Fruit fly (Drosophila melanogaster): Measurements from ENCODE around the gene CG3842.
A peak's percentile ranks its signal among the peaks of the same experiment; 100 is the strongest.

CG3842 gene

dm6 chrX:6355090-6355679, 17.6 kb downstream of the CG3842 start:
- TF ChIP-seq Hr96 (GFP tag; optimal IDR thresholded peaks at IDR 0.05) (no peak), CG11617 (GFP tag; optimal IDR thresholded peaks at IDR 0.05) (no peak), bab1 (GFP tag; optimal IDR thresholded peaks at IDR 0.05) (no peak), cic (GFP tag; optimal IDR thresholded peaks at IDR 0.05) (no peak), tj (GFP tag; optimal IDR thresholded peaks at IDR 0.05) (peak; percentile 64), Mnt (GFP tag; optimal IDR thresholded peaks at IDR 0.05) (peak; percentile 56), CG33017 (tag; optimal IDR thresholded peaks at IDR 0.05) (peak; percentile 15), CG7101 (tag; optimal IDR thresholded peaks at IDR 0.05) (peak; percentile 16), cnc (optimal IDR thresholded peaks at IDR 0.05) (no peak), CG14711 (tag; optimal IDR thresholded peaks at IDR 0.05) (no peak), kay (GFP tag; ENCODE audit: borderline replicate concordance) (peak; percentile 57), CG5204 (GFP tag; optimal IDR thresholded peaks at IDR 0.05) (no peak), CG1620 (GFP tag; optimal IDR thresholded peaks at IDR 0.05) (no peak)

DNA sequence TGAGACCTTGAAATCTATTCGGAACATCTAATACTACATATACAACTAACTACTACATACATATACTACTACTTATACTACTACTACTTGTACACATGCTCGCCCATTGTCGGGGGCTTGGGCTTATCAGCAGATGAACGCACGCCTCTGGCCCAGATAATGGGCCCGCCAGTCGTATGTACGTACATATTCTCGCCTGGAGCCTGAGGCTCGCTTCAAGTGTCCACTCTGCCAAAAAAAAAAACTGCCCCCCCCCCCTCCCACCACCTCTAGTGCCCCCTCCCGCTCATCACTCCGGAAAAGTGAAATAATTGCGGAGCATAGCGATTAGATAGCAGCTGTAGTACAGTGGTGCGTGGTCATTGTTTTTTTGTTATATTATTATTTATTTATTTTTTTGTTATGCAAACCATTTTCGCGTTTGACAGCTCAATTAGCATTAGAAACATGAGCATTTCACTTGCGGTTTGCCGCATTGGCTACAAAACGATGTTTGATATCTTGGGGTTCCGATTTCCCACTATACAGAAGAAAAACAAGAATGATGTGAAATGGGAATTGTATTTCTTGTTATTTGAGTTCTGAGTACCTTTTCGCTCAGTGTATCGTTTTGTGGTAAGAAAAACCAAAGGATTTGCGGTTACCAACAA, 19.3 kb downstream of the CG3842 start:
- no peak for TF ChIP-seq CG33017 (tag; optimal IDR thresholded peaks at IDR 0.05)
- no peak for TF ChIP-seq toe (GFP tag; optimal IDR thresholded peaks at IDR 0.05)
- no peak for TF ChIP-seq Mnt (GFP tag; optimal IDR thresholded peaks at IDR 0.05)
- TF ChIP-seq kay (GFP tag; ENCODE audit: borderline replicate concordance): no peak
- no peak for TF ChIP-seq Clk (GFP tag; optimal IDR thresholded peaks at IDR 0.05)
- no peak for TF ChIP-seq CG7045 (GFP tag; optimal IDR thresholded peaks at IDR 0.05)
- TF ChIP-seq CG11617 (GFP tag; optimal IDR thresholded peaks at IDR 0.05): no peak
- TF ChIP-seq CG7101 (tag; optimal IDR thresholded peaks at IDR 0.05): no peak
- TF ChIP-seq CG1620 (GFP tag; optimal IDR thresholded peaks at IDR 0.05): no peak
- peak; percentile 7 for TF ChIP-seq ovo (GFP tag; optimal IDR thresholded peaks at IDR 0.05)
- no peak for TF ChIP-seq CG12768 (GFP tag; optimal IDR thresholded peaks at IDR 0.05)
- TF ChIP-seq pad (GFP tag; optimal IDR thresholded peaks at IDR 0.05): no peak
- TF ChIP-seq Crg-1 (GFP tag; optimal IDR thresholded peaks at IDR 0.05): no peak
- TF ChIP-seq CG5204 (GFP tag; optimal IDR thresholded peaks at IDR 0.05): no peak
- TF ChIP-seq tj (GFP tag; optimal IDR thresholded peaks at IDR 0.05): peak; percentile 23
- no peak for TF ChIP-seq cnc (optimal IDR thresholded peaks at IDR 0.05)
- peak; percentile 77 for TF ChIP-seq cic (GFP tag; optimal IDR thresholded peaks at IDR 0.05)

DNA sequence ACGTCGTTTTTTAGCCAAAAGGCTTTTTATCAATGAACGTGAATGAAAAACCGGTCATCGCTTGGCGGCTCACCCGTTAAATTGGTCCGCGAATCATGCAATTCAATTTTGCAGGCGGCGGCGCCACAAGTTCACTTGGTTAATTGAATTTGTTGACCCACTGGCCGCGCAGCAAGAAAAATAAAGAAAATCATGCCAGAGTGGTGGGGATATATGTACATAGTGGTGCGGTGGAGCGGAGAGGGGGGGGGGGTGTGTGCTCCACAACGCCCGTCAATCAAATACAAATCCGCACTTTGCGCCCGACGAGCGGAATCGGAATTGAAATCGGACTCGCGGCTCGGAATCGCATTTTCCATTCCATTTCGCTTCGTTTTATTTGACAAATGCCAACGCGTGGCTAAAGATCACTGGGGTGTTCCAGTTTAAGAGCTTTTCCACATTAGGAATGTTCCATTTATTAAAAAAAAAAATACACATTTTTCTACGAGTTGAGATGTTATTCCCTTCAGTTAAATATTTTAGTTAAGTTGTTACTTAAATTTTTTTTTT, 20.0 kb downstream of the CG3842 start:
- TF ChIP-seq Hr96 (GFP tag; optimal IDR thresholded peaks at IDR 0.05) (no peak), CG7101 (tag; optimal IDR thresholded peaks at IDR 0.05) (peak; percentile 35), cic (GFP tag; optimal IDR thresholded peaks at IDR 0.05) (peak; percentile 26), Mnt (GFP tag; optimal IDR thresholded peaks at IDR 0.05) (no peak), CG12768 (GFP tag; optimal IDR thresholded peaks at IDR 0.05) (peak; percentile 55)

DNA sequence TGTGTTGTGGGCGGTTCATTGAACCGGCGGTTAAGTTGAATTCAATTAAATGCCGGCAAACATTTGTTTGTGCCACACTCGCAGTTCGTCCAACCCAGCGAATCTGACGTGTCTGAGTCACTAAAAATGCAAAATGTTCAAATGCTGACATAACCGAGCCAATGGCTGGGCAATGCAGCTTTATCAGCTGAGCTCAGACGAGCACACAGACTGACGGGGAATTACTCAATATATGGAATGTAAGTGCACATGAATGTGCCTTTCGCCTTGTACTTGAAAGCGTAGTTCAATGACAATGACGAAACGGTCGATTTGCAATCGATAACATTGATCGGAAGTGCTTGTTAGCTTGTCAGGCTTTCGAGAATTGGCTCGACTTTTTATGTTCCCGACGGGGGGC, 20.6 kb downstream of the CG3842 start:
- TF ChIP-seq bab1 (GFP tag; optimal IDR thresholded peaks at IDR 0.05) (no peak), Hr96 (GFP tag; optimal IDR thresholded peaks at IDR 0.05) (no peak), Crg-1 (GFP tag; optimal IDR thresholded peaks at IDR 0.05) (no peak), tj (GFP tag; optimal IDR thresholded peaks at IDR 0.05) (peak; percentile 12), CG7101 (tag; optimal IDR thresholded peaks at IDR 0.05) (no peak), CG12768 (GFP tag; optimal IDR thresholded peaks at IDR 0.05) (no peak), Mnt (GFP tag; optimal IDR thresholded peaks at IDR 0.05) (no peak), Clk (GFP tag; optimal IDR thresholded peaks at IDR 0.05) (no peak), pad (GFP tag; optimal IDR thresholded peaks at IDR 0.05) (no peak), kay (GFP tag; ENCODE audit: borderline replicate concordance) (peak; percentile 75), CG1620 (GFP tag; optimal IDR thresholded peaks at IDR 0.05) (no peak), toe (GFP tag; optimal IDR thresholded peaks at IDR 0.05) (no peak), CG5204 (GFP tag; optimal IDR thresholded peaks at IDR 0.05) (no peak), cic (GFP tag; optimal IDR thresholded peaks at IDR 0.05) (no peak), CG33017 (tag; optimal IDR thresholded peaks at IDR 0.05) (no peak)

dm6 chrX:6361215-6361614, 23.7 kb downstream of the CG3842 start:
- TF ChIP-seq cnc (optimal IDR thresholded peaks at IDR 0.05) (no peak), CG14711 (tag; optimal IDR thresholded peaks at IDR 0.05) (no peak), tj (GFP tag; optimal IDR thresholded peaks at IDR 0.05) (no peak), toe (GFP tag; optimal IDR thresholded peaks at IDR 0.05) (no peak), Clk (GFP tag; optimal IDR thresholded peaks at IDR 0.05) (no peak), kay (GFP tag; ENCODE audit: borderline replicate concordance) (no peak), CG7045 (GFP tag; optimal IDR thresholded peaks at IDR 0.05) (no peak), CG12768 (GFP tag; optimal IDR thresholded peaks at IDR 0.05) (no peak), Crg-1 (GFP tag; optimal IDR thresholded peaks at IDR 0.05) (no peak)

- TF ChIP-seq bab1 (GFP tag; optimal IDR thresholded peaks at IDR 0.05): no peak
- no peak for TF ChIP-seq ovo (GFP tag; optimal IDR thresholded peaks at IDR 0.05)
- TF ChIP-seq CG12768 (GFP tag; optimal IDR thresholded peaks at IDR 0.05): no peak
- TF ChIP-seq Clk (GFP tag; optimal IDR thresholded peaks at IDR 0.05): no peak
- no peak for TF ChIP-seq CG1620 (GFP tag; optimal IDR thresholded peaks at IDR 0.05)
- no peak for TF ChIP-seq Crg-1 (GFP tag; optimal IDR thresholded peaks at IDR 0.05)
- peak; percentile 88 for TF ChIP-seq kay (GFP tag; ENCODE audit: borderline replicate concordance)
- no peak for TF ChIP-seq cic (GFP tag; optimal IDR thresholded peaks at IDR 0.05)
These were observed 28.2 kb downstream of the CG3842 start, which contains the start of the genes swa and Marf for dm6 chrX:6365632-6366356. TSS of gene swa (minus strand) at chrX:6365708. TSS of gene Marf (plus strand) at chrX:6365949.
